Fruit fly (Drosophila melanogaster): ENCODE data around the gene CG18581.

DNA sequence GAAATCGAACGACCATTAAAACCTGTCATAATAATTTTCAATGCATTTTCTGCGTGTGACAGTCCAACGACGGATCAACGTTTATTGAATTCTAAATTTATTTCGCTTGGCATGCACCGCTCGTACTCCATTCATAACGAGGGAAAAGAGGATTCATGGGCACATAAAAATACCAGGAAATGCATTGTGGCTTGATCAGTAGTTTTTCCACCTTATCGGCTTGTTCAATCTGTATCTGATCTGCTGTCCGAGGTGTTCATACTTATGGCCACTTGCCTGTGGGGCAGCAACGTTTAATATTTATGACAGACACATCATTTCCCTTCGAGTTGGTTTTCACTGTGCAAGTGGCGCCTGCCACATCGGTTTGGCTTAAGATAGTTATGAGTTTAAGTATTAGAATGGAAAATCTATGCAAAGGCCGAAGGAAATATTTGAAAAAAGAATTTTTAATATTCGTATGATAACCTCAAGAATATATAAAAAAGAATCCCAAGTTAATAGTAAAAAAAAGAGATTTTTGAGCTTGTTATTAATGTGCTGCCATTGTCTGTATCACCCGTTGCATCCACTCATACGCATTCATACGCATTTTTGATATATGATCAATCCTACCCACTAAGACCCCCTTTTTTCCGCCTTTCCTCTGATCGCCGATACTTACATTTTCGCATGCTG is 42.6 kb downstream of the CG18581 start:
- TF ChIP-seq CTCF (optimal IDR thresholded peaks at IDR 0.05) (no peak), CG8478 (optimal IDR thresholded peaks at IDR 0.05) (no peak)
